Worm (Caenorhabditis elegans) whole organism, L4 larva: ENCODE results near the gene F52E1.3.

Source experiments
- fos-1 ChIP-seq: fragments of 150-350 bp; optimal IDR thresholded peaks from 2 replicates; lab custom pipeline; 2014; ENCODE audit warnings: missing biosample characterization, missing genetic modification characterization
- jun-1 ChIP-seq: fragments of 150-350 bp; optimal IDR thresholded peaks from 2 replicates; lab custom pipeline; 2014; ENCODE audit warnings: missing biosample characterization, missing genetic modification reagents, missing genetic modification characterization
- lin-39 ChIP-seq: fragments of 150-350 bp; optimal IDR thresholded peaks from 2 replicates; lab custom pipeline; 2014; ENCODE audit warnings: missing biosample characterization, missing genetic modification reagents, missing genetic modification characterization
- mes-2 ChIP-seq: sonication (generic microtip); optimal IDR thresholded peaks from 2 replicates; lab custom pipeline; 2016; ENCODE audit warnings: missing genotype, mild to moderate bottlenecking, missing genetic modification characterization, missing compliant biosample characterization; ENCODE audit not compliant: poor library complexity, severe bottlenecking

- TF ChIP-seq lin-39 (tag; lab: Kevin White, UChicago) (no peak), mes-2 (no peak), jun-1 (tag; lab: Kevin White, UChicago) (no peak), fos-1 (tag; lab: Kevin White, UChicago) (no peak)
Observed at ce11 chrV:8349950-8350349, 44.6 kb upstream of the F52E1.3 start.
